Fruit fly (Drosophila melanogaster) whole organism, embryonic: ENCODE results near the gene bmm.

Experiments
- B-H1 ChIP-seq: fragments of 200-800 bp; sonication (Bioruptor generic); IDR thresholded peaks from 3 replicates; pipeline ENCODE4 v1.3.6; 2022; ENCODE audit warnings: missing biosample characterization, missing genetic modification characterization
- CG11093 ChIP-seq: fragments of 200-800 bp; sonication (Bioruptor generic); IDR thresholded peaks from 3 replicates; pipeline ENCODE4 v1.3.6; 2022; ENCODE audit warnings: missing biosample characterization, missing genetic modification characterization
- CG11723 ChIP-seq: fragments of 200-800 bp; sonication (Bioruptor generic); optimal IDR thresholded peaks from 2 replicates; lab custom pipeline; 2017; ENCODE audit warnings: missing biosample characterization, mild to moderate bottlenecking, missing genetic modification characterization
- CG12104 ChIP-seq: fragments of 200-800 bp; sonication (Bioruptor generic); optimal IDR thresholded peaks from 3 replicates; lab custom pipeline; 2016; ENCODE audit warnings: missing biosample characterization, missing genetic modification characterization
- CG1233 ChIP-seq: fragments of 200-800 bp; sonication (Bioruptor generic); optimal IDR thresholded peaks from 4 replicates; lab custom pipeline; 2018; ENCODE audit warnings: missing biosample characterization, mild to moderate bottlenecking, missing genetic modification characterization
- CG12659 ChIP-seq: fragments of 200-800 bp; sonication (Bioruptor generic); optimal IDR thresholded peaks from 3 replicates; lab custom pipeline; 2017; ENCODE audit warnings: mild to moderate bottlenecking, missing biosample characterization, missing genetic modification reagents, missing genetic modification characterization
- CG15514 ChIP-seq: fragments of 200-800 bp; sonication (Bioruptor generic); optimal IDR thresholded peaks from 3 replicates; lab custom pipeline; 2017; ENCODE audit warnings: missing biosample characterization, missing genetic modification characterization, mild to moderate bottlenecking, moderate library complexity, missing genetic modification reagents
- CG17328 ChIP-seq: fragments of 200-800 bp; sonication (Bioruptor generic); IDR thresholded peaks from 2 replicates; pipeline ENCODE4 v1.3.6; 2022; ENCODE audit warnings: missing biosample characterization, missing genetic modification characterization
- CG17361 ChIP-seq: fragments of 200-800 bp; sonication (Bioruptor generic); IDR thresholded peaks from 3 replicates; pipeline ENCODE4 v1.3.6; 2022; ENCODE audit warnings: missing biosample characterization, missing genetic modification characterization
- CG17802 ChIP-seq: fragments of 200-800 bp; sonication (Bioruptor generic); optimal IDR thresholded peaks from 2 replicates; lab custom pipeline; 2018; ENCODE audit warnings: missing biosample characterization, mild to moderate bottlenecking, missing genetic modification characterization, moderate library complexity
- CG17829 ChIP-seq: fragments of 200-800 bp; optimal IDR thresholded peaks from 2 replicates; lab custom pipeline; 2019; ENCODE audit warnings: missing biosample characterization, mild to moderate bottlenecking, missing genetic modification characterization, moderate library complexity
- CG18262 ChIP-seq: fragments of 200-800 bp; optimal IDR thresholded peaks from 3 replicates; lab custom pipeline; 2019; ENCODE audit warnings: missing biosample characterization, mild to moderate bottlenecking, missing genetic modification characterization, moderate library complexity
- CG18476 ChIP-seq: fragments of 200-800 bp; sonication (Bioruptor generic); optimal IDR thresholded peaks from 2 replicates; lab custom pipeline; 2016; ENCODE audit warnings: missing biosample characterization, mild to moderate bottlenecking, missing genetic modification characterization
- CG2712 ChIP-seq: fragments of 200-800 bp; optimal IDR thresholded peaks from 3 replicates; lab custom pipeline; 2019; ENCODE audit warnings: missing biosample characterization, mild to moderate bottlenecking, missing genetic modification characterization, moderate library complexity
- CG31441 ChIP-seq: fragments of 200-800 bp; sonication (Bioruptor generic); IDR thresholded peaks from 2 replicates; pipeline ENCODE4 v1.3.6; 2022; ENCODE audit warnings: missing biosample characterization, missing genetic modification characterization
- CG3838 ChIP-seq: fragments of 200-800 bp; sonication (Bioruptor generic); optimal IDR thresholded peaks from 3 replicates; lab custom pipeline; 2016; ENCODE audit warnings: missing biosample characterization, missing genetic modification characterization
- CG3995 ChIP-seq: fragments of 200-800 bp; sonication (Bioruptor generic); optimal IDR thresholded peaks from 3 replicates; lab custom pipeline; 2016; ENCODE audit warnings: missing biosample characterization, missing genetic modification characterization
- CG4404 ChIP-seq: fragments of 200-800 bp; sonication (Bioruptor generic); IDR thresholded peaks from 2 replicates; pipeline ENCODE4 v1.3.6; 2022; ENCODE audit warnings: missing biosample characterization, missing genetic modification characterization
- CG7556 ChIP-seq: fragments of 200-800 bp; sonication (Bioruptor generic); optimal IDR thresholded peaks from 2 replicates; lab custom pipeline; 2017; ENCODE audit warnings: missing biosample characterization, mild to moderate bottlenecking, missing genetic modification characterization
- Fer3 ChIP-seq: fragments of 200-800 bp; sonication (Bioruptor generic); optimal IDR thresholded peaks from 2 replicates; lab custom pipeline; 2018; ENCODE audit warnings: missing biosample characterization, mild to moderate bottlenecking, missing genetic modification characterization, moderate library complexity
- Nf-YC ChIP-seq: fragments of 200-800 bp; optimal IDR thresholded peaks from 3 replicates; lab custom pipeline; 2019; ENCODE audit warnings: missing biosample characterization, mild to moderate bottlenecking, missing genetic modification characterization, moderate library complexity
- Pdp1 ChIP-seq, 2 experiments: fragments of 200-800 bp; sonication (Bioruptor generic); optimal IDR thresholded peaks; 3 replicates each; lab custom pipeline; 2016; ENCODE audit warnings: missing biosample characterization in 2 of 2, missing genetic modification characterization in 2 of 2, mild to moderate bottlenecking in 1 of 2, moderate library complexity in 1 of 2
- Sox102F ChIP-seq: fragments of 200-800 bp; sonication (Bioruptor generic); optimal IDR thresholded peaks from 2 replicates; lab custom pipeline; 2018; ENCODE audit warnings: missing biosample characterization, mild to moderate bottlenecking, missing genetic modification characterization, moderate library complexity
- Usf ChIP-seq: fragments of 200-800 bp; sonication (Bioruptor generic); optimal IDR thresholded peaks from 2 replicates; lab custom pipeline; 2017; ENCODE audit warnings: missing genotype, missing biosample characterization, missing genetic modification characterization
- Xrp1 ChIP-seq: fragments of 200-800 bp; sonication (Bioruptor generic); IDR thresholded peaks from 2 replicates; pipeline ENCODE4 v1.3.6; 2022; ENCODE audit warnings: missing biosample characterization, missing genetic modification characterization
- abd-A ChIP-seq: fragments of 200-800 bp; sonication (Bioruptor generic); optimal IDR thresholded peaks from 3 replicates; lab custom pipeline; 2019; ENCODE audit warnings: missing biosample characterization, mild to moderate bottlenecking, missing genetic modification characterization, moderate library complexity
- ara ChIP-seq: fragments of 200-800 bp; sonication (Bioruptor generic); IDR thresholded peaks from 2 replicates; pipeline ENCODE4 v1.3.6; 2022; ENCODE audit warnings: missing biosample characterization, missing genetic modification characterization
- chinmo ChIP-seq: fragments of 200-800 bp; sonication (Bioruptor generic); IDR thresholded peaks from 4 replicates; pipeline ENCODE4 v1.3.6; 2022; ENCODE audit warnings: missing biosample characterization, missing genetic modification characterization; ENCODE audit not compliant: partially characterized antibody
- emc ChIP-seq: fragments of 200-800 bp; sonication (Bioruptor generic); optimal IDR thresholded peaks from 2 replicates; lab custom pipeline; 2016; ENCODE audit warnings: missing biosample characterization, missing genetic modification characterization
- eyg ChIP-seq: fragments of 200-800 bp; sonication (Bioruptor generic); optimal IDR thresholded peaks from 3 replicates; lab custom pipeline; 2016; ENCODE audit warnings: missing biosample characterization, missing genetic modification characterization
- gem ChIP-seq: fragments of 200-800 bp; sonication (Bioruptor generic); optimal IDR thresholded peaks from 2 replicates; lab custom pipeline; 2019; ENCODE audit warnings: missing biosample characterization, mild to moderate bottlenecking, missing genetic modification characterization, moderate library complexity
- hbn ChIP-seq: fragments of 200-800 bp; sonication (Bioruptor generic); IDR thresholded peaks from 2 replicates; pipeline ENCODE4 v1.3.6; 2022; ENCODE audit warnings: missing biosample characterization, missing genetic modification characterization; ENCODE audit not compliant: partially characterized antibody
- nerfin-2 ChIP-seq: fragments of 200-800 bp; sonication (Bioruptor generic); IDR thresholded peaks from 2 replicates; pipeline ENCODE4 v1.3.6; 2022; ENCODE audit warnings: missing biosample characterization, missing genetic modification characterization; ENCODE audit not compliant: partially characterized antibody
- pfk ChIP-seq: fragments of 200-800 bp; sonication (Bioruptor generic); optimal IDR thresholded peaks from 2 replicates; lab custom pipeline; 2018; ENCODE audit warnings: missing biosample characterization, mild to moderate bottlenecking, missing genetic modification characterization, moderate library complexity
- sr ChIP-seq: fragments of 200-800 bp; sonication (Bioruptor generic); IDR thresholded peaks from 3 replicates; pipeline ENCODE4 v1.3.6; 2022; ENCODE audit warnings: missing biosample characterization, missing genetic modification characterization

Gene bmm

DNA sequence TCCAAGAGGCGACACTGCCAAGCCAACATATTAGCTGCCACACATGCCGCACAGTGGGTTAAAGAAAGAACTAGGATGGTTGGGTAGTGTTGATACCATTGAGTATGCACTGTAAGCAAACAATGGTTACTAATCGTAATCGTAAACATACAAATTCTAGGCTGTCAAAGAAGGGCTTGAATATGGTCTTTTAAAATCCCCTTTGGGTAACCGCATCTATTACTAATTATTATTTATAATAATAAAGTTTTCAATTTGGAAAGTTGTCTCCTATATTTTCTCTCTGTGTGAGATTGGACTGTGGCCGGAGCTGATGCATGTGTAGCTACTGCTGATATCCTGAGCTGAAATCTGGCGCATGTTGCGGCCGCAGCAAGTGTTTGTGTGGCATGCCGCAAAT, 54.4 kb downstream of the bmm start:
- TF ChIP-seq CG12104 (GFP tag; lab: Kevin White, UChicago) (no peak), Pdp1 (GFP tag; optimal IDR thresholded peaks at IDR 0.05; lab: Kevin White, UChicago) (no peak), CG18476 (GFP tag; lab: Kevin White, UChicago) (no peak), CG2712 (tag; lab: Kevin White, UChicago) (peak; percentile 52), CG7556 (no peak), Xrp1 (0 out of 2 replicates have a peak, but pooled peaks have one; percentile 29), CG11723 (no peak), CG11093 (GFP tag; lab: Robert Waterston, UW) (0 out of 3 replicates have a peak, but pooled peaks have one; percentile 22), sr (no peak), CG17829 (tag; lab: Kevin White, UChicago) (peak; percentile 23), CG17361 (GFP tag; lab: Robert Waterston, UW) (0 out of 3 replicates have a peak, but pooled peaks have one; percentile 31), CG3995 (GFP tag; lab: Kevin White, UChicago) (no peak), Sox102F (GFP tag; lab: Kevin White, UChicago) (peak; percentile 1), emc (GFP tag; lab: Kevin White, UChicago) (no peak), CG18262 (tag; lab: Kevin White, UChicago) (peak; percentile 36), nerfin-2 (GFP tag; lab: Robert Waterston, UW) (no peak), CG17328 (0 out of 2 replicates have a peak, but pooled peaks have one; percentile 9), CG15514 (GFP tag; lab: Kevin White, UChicago) (no peak), hbn (GFP tag; lab: Robert Waterston, UW) (no peak), CG31441 (0 out of 2 replicates have a peak, but pooled peaks have one; percentile 15), B-H1 (GFP tag; lab: Robert Waterston, UW) (no peak), CG3838 (no peak), ara (GFP tag; lab: Robert Waterston, UW) (0 out of 2 replicates have a peak, but pooled peaks have one; percentile 32), eyg (no peak), abd-A (tag; lab: Kevin White, UChicago) (no peak), pfk (GFP tag; lab: Kevin White, UChicago) (no peak), gem (peak; percentile 40), CG17802 (tag; lab: Kevin White, UChicago) (no peak), CG4404 (GFP tag; lab: Robert Waterston, UW) (peak; percentile 43; the same call in 1 of the 2 replicates)

DNA sequence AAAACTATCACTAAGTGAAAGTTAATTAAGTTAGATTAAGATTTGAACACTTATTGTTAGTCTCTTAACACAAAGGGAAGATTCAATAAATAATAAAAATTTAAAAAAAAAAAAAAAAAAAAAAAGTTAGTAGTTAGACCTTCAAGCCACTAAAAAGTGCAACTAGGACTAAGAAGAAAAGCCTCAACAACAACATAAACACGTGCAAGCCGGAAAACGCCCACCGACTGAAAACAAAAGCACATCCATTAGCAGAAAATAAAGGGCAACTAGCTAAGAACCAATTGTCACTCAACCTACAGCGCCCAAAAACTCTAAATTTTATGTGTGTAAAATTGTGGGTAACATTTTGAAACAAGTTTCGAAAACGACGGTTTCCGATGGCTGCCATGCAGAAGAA, 57.8 kb downstream of the bmm start, which contains the start of gene CG13473:
CG13473 (plus strand) TSS at position 301 of the 400 bp plus-strand sequence.
- TF ChIP-seq CG15514 (GFP tag; lab: Kevin White, UChicago) (no peak), chinmo (GFP tag; lab: Robert Waterston, UW) (no peak), CG12659 (GFP tag; lab: Kevin White, UChicago) (no peak), Usf (no peak), Fer3 (tag; lab: Kevin White, UChicago) (no peak), CG1233 (GFP tag; lab: Kevin White, UChicago) (no peak), Nf-YC (tag; lab: Kevin White, UChicago) (no peak)
- TF ChIP-seq, all 482 proteins: peak for 0
